Worm (Caenorhabditis elegans) whole organism, mixed stage, embryonic: Measurements from ENCODE around the gene tlp-1.

Experiments used
- ceh-39 ChIP-seq: fragments of 150-350 bp; optimal IDR thresholded peaks from 2 replicates; lab custom pipeline; 2014; ENCODE audit warnings: missing biosample characterization, missing genetic modification characterization
- ces-1 ChIP-seq: fragments of 150-350 bp; optimal IDR thresholded peaks from 2 replicates; lab custom pipeline; 2014; ENCODE audit warnings: missing biosample characterization, missing genetic modification reagents, missing genetic modification characterization
- elt-1 ChIP-seq: sonication (generic microtip); optimal IDR thresholded peaks from 2 replicates; lab custom pipeline; 2017; ENCODE audit warnings: missing genetic modification characterization, mild to moderate bottlenecking, missing compliant biosample characterization, antibody characterized with exemption, moderate library complexity, borderline replicate concordance; ENCODE audit not compliant: insufficient read depth
- mab-5 ChIP-seq: fragments of 150-350 bp; optimal IDR thresholded peaks from 2 replicates; lab custom pipeline; 2014; ENCODE audit warnings: missing biosample characterization, missing genetic modification characterization
- mep-1 ChIP-seq: fragments of 150-350 bp; optimal IDR thresholded peaks from 2 replicates; lab custom pipeline; 2017; ENCODE audit warnings: missing biosample characterization, missing genetic modification reagents, missing genetic modification characterization, inconsistent platforms
- nhr-12 ChIP-seq: fragments of 150-350 bp; optimal IDR thresholded peaks from 2 replicates; lab custom pipeline; 2014; ENCODE audit warnings: missing biosample characterization, missing genetic modification characterization
- nhr-28 ChIP-seq: fragments of 150-350 bp; optimal IDR thresholded peaks from 2 replicates; lab custom pipeline; 2014; ENCODE audit warnings: missing biosample characterization, missing genetic modification characterization
- nhr-76 ChIP-seq: sonication (generic microtip); optimal IDR thresholded peaks from 2 replicates; lab custom pipeline; 2017; ENCODE audit warnings: missing biosample characterization, missing genetic modification characterization
- snpc-4 ChIP-seq: fragments of 150-350 bp; optimal IDR thresholded peaks from 2 replicates; lab custom pipeline; 2014; ENCODE audit warnings: missing biosample characterization, missing genetic modification characterization
- unc-39 ChIP-seq: fragments of 150-350 bp; optimal IDR thresholded peaks from 2 replicates; lab custom pipeline; 2014; ENCODE audit warnings: missing biosample characterization, missing genetic modification characterization
- zip-8 ChIP-seq: fragments of 150-350 bp; optimal IDR thresholded peaks from 2 replicates; lab custom pipeline; 2014; ENCODE audit warnings: missing biosample characterization, missing genetic modification characterization

ce11 chrIV:13692522-13692921 is 11.4 kb downstream of the tlp-1 start:
- TF ChIP-seq nhr-28 (no peak), snpc-4 (no peak), unc-39 (no peak), ces-1 (GFP tag; lab: Kevin White, UChicago) (no peak), nhr-76 (tag; lab: Kevin White, UChicago) (no peak), nhr-12 (tag; lab: Kevin White, UChicago) (no peak), zip-8 (no peak), elt-1 (tag; lab: Kevin White, UChicago) (no peak), mep-1 (no peak), mab-5 (tag; lab: Kevin White, UChicago) (no peak), ceh-39 (tag; lab: Kevin White, UChicago) (no peak)
